Fruit fly (Drosophila melanogaster) Kc167 (cell line): Measurements from ENCODE around the gene CalpC.

ENCODE experiments used
- h ChIP-seq: fragments of >200 bp; optimal IDR thresholded peaks from 3 replicates; lab custom pipeline; 2018; ENCODE audit warnings: missing external identifiers
- psq ChIP-seq: fragments of >200 bp; optimal IDR thresholded peaks from 2 replicates; lab custom pipeline; 2017; ENCODE audit warnings: missing external identifiers
- ttk ChIP-seq: sonication (Bioruptor generic); optimal IDR thresholded peaks from 2 replicates; lab custom pipeline; 2017; ENCODE audit warnings: missing external identifiers

DNA sequence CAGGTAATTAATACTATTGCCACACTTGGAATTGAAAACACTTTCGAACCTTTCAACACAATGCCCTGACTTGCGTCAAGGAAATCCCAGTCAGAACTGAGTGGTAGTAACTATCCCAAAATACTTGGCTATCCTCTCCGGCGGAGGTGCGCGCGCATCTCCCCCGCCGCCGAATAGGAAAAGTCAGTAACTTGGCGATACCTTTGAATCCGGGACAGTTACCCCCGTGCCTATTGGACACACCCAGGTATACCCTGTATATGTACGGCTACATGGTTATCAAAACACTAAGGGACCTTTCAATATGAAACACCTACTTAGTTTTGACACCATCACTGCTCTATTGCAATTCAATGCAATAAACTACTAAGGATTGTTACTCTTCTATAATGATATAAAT, 5.1 kb downstream of the CalpC start, which contains the start of gene CG9919:
- TF ChIP-seq h (lab: Kevin White, UChicago) (no peak), ttk (lab: Kevin White, UChicago) (no peak), psq (no peak)
